Fruit fly (Drosophila melanogaster) ovary, adult (tissue): ENCODE measurements around the gene Tsp.

Experiments
- CG17801 ChIP-seq: fragments of 200-800 bp; optimal IDR thresholded peaks from 2 replicates; lab custom pipeline; 2019; ENCODE audit warnings: missing biosample characterization, mild to moderate bottlenecking, missing genetic modification characterization, moderate library complexity; ENCODE audit not compliant: partially characterized antibody

Tsp gene

DNA sequence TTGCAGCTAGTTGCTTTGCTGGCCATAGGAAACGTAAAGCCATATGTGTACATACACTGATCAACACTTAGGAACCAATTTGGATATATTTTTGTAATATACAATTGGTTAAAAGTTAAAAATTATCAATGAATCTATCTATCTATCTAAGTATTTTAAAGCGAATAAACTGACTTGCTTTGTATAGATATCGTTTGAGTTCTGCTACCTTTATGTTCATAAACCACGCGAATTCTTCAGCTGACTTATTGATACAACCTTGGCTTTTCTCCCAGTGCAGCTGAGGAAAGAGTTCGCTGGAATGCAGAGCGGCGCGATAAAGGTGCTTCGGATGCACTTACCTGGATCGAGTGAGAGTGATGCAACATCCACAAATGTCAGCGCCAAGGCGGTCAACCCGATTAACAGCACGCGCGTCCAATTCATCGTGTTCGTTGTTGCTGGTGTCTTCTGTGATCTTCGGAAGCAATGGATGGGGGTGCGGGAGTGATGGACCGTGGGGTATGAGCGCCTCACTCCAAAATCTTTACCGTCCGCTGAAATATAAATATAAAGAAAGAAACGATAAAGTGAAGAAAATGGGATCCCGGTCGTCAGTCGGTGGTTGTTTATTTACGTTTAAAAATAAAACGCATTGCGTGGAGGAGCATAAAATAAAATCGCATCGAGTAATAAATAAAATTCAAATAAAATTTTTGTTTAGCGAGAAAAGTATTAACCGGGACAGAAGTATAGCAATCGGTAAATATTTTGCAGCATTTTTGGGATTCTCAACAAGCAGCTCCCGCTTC lies 7.3 kb downstream of the Tsp start:
- no peak for TF ChIP-seq CG17801 (GFP tag; lab: Kevin White, UChicago)

- TF ChIP-seq CG17801 (GFP tag; lab: Kevin White, UChicago) = no peak
These were observed 8.1 kb downstream of the Tsp start for dm6 chr2L:6700742-6701141.

- no peak for TF ChIP-seq CG17801 (GFP tag; lab: Kevin White, UChicago)
These were observed 10.5 kb downstream of the Tsp start for dm6 chr2L:6698387-6698786.

- no peak for TF ChIP-seq CG17801 (GFP tag; lab: Kevin White, UChicago)
These were observed 12.7 kb downstream of the Tsp start for dm6 chr2L:6696229-6696628.

dm6 chr2L:6693794-6694254 lies 15.1 kb downstream of the Tsp start:
- no peak for TF ChIP-seq CG17801 (GFP tag; lab: Kevin White, UChicago)

- TF ChIP-seq CG17801 (GFP tag; lab: Kevin White, UChicago) = no peak
These were observed 16.8 kb downstream of the Tsp start for dm6 chr2L:6692048-6692447.

DNA sequence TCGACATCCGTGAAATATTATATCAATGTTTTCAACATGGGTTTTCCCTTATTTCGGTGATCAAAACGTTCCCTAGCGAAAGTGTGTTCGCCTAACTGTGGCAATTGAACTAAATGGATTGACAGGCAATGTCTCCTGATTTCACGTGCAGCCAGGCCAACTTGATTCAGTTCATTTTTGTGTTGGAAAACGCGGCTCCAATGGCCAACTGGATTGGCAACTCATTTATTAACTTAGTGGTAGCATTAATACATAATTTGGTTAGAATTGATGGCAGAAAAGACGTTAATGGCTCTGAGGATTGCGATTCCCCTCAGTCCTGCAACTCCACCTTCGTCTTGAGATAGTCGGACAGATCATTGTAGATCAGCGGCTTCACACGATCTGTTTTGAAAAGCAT lies 22.3 kb downstream of the Tsp start, which contains the start of gene CG11327:
Gene CG11327 (minus strand): TSS at position 101 of the 400 bp plus-strand sequence.
- no peak for TF ChIP-seq CG17801 (GFP tag; lab: Kevin White, UChicago)

dm6 chr2L:6683992-6684882 lies 24.6 kb downstream of the Tsp start, which contains the start of gene Nhe3:
Nhe3 (minus strand) TSS chr2L:6684364.
- TF ChIP-seq CG17801 (GFP tag; lab: Kevin White, UChicago) = peak; percentile 70

- TF ChIP-seq CG17801 (GFP tag; lab: Kevin White, UChicago) = no peak
These were observed 26.0 kb downstream of the Tsp start for dm6 chr2L:6682909-6683308.

DNA sequence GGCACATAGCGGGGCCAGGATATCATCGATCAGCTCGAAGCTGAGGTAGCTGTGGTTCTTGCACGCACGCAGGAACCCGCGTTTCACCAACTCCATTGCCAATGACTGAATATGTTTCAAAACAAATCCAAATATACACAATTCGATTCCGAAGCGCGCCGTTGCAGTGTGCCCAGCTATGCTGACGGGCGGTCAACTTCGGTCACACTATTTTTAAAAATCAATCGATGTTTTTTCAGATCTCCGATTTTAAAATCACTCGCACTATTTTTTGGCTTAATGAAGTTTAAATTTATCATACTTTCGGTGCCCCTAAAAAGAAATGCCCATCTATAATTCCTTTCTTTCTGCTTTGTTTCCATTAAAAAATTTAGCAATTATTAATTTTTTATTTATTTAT lies 31.4 kb downstream of the Tsp start, which contains the start of gene Nse1:
Gene Nse1 (minus strand): TSS at position 173 of the 400 bp plus-strand sequence.
- TF ChIP-seq CG17801 (GFP tag; lab: Kevin White, UChicago) = no peak

dm6 chr2L:6676535-6676934 lies 32.4 kb downstream of the Tsp start, which contains the start of gene cort:
cort (minus strand) TSS chr2L:6676635.
- peak; percentile 3 for TF ChIP-seq CG17801 (GFP tag; lab: Kevin White, UChicago)

DNA sequence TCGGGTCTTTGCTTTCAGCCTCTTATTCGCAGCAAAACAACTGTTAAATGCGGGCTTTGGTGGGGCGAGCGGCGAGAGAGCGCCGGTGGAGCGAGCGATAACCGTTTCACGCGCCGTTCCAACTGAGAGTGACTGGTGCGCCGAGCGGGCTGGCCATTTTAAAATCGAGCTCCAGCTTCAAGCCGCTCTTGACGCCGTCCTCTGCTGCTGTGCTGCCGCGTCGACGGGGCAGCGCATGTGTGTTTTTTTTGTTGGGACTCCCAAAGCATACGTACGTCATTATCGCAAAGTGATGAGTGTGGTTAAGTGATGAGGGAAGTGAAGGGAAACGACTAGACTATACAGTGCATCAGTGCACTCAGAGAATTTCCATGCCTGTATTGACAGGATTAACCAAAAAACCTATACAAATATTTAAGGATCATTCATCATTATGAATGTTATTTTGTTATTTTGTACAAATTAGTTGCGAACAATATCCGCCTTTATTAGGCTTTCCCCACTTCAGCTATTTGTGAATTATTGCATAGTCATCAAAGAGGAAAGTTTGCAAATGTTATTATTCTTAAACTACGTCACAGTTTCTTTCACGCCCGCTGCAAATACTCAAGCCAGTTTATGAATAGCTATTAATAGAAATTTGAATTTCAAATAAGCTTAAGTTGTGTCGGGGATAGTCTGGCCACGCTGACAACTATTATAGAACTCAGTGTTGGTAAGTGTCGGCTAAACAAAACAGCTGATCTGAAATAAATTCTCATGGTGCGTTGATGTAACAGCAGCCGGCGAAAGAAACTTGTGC lies 35.5 kb downstream of the Tsp start, which contains the start of gene Spn27A:
Gene Spn27A (minus strand): TSS at position 137 of the 802 bp plus-strand sequence.
- TF ChIP-seq CG17801 (GFP tag; lab: Kevin White, UChicago) = peak; percentile 76

DNA sequence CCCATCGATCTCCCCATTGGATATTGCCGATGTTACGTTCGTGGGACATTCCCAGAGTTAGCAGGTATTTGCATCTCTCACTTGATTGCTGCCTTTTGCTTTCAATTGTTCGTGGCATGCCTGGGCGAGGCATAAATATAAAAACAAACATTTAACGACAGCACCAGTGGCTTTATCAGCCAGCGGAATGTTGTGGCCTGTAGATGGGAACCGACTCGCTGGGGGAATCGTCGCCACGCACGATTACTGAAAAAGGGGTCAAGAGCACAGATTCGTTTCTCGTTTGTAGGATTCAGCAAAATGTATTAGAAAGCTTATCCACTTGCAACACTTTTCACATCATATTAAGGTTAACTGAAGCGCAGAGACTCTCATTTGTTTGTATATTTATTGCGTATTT lies 37.5 kb downstream of the Tsp start:
- TF ChIP-seq CG17801 (GFP tag; lab: Kevin White, UChicago) = no peak

dm6 chr2L:6667719-6668325 lies 41.1 kb downstream of the Tsp start, which contains the start of gene Galt:
Galt (minus strand) TSS chr2L:6668033.
- TF ChIP-seq CG17801 (GFP tag; lab: Kevin White, UChicago) = peak; percentile 39
